Worm (Caenorhabditis elegans) whole organism, mixed stage, embryonic: Measurements from ENCODE around the gene frpr-10.

Source experiments
- M03D4.4 ChIP-seq: sonication (generic microtip); optimal IDR thresholded peaks from 2 replicates; lab custom pipeline; 2017; ENCODE audit warnings: mild to moderate bottlenecking, missing genetic modification characterization, missing compliant biosample characterization
- bed-3 ChIP-seq: fragments of 200-800 bp; sonication (Bioruptor generic); optimal IDR thresholded peaks from 3 replicates; lab custom pipeline; 2018; ENCODE audit warnings: mild to moderate bottlenecking, missing genetic modification characterization, moderate library complexity, missing compliant biosample characterization
- blmp-1 ChIP-seq: fragments of 150-350 bp; optimal IDR thresholded peaks from 2 replicates; lab custom pipeline; 2014; ENCODE audit warnings: missing biosample characterization, missing genetic modification characterization
- ceh-39 ChIP-seq: fragments of 150-350 bp; optimal IDR thresholded peaks from 2 replicates; lab custom pipeline; 2014; ENCODE audit warnings: missing biosample characterization, missing genetic modification characterization
- ceh-43 ChIP-seq: fragments of 200-800 bp; sonication (Bioruptor generic); optimal IDR thresholded peaks from 2 replicates; lab custom pipeline; 2018; ENCODE audit warnings: mild to moderate bottlenecking, missing genetic modification characterization, moderate library complexity, missing compliant biosample characterization
- ces-1 ChIP-seq: fragments of 150-350 bp; optimal IDR thresholded peaks from 2 replicates; lab custom pipeline; 2014; ENCODE audit warnings: missing biosample characterization, missing genetic modification reagents, missing genetic modification characterization
- cnd-1 ChIP-seq: fragments of 200-800 bp; sonication (Bioruptor generic); optimal IDR thresholded peaks from 2 replicates; lab custom pipeline; 2018; ENCODE audit warnings: mild to moderate bottlenecking, missing genetic modification characterization, missing compliant biosample characterization
- drap-1 ChIP-seq: fragments of 200-800 bp; sonication (Bioruptor generic); optimal IDR thresholded peaks from 3 replicates; lab custom pipeline; 2018; ENCODE audit warnings: mild to moderate bottlenecking, missing genetic modification characterization, missing compliant biosample characterization
- elt-1 ChIP-seq: sonication (generic microtip); optimal IDR thresholded peaks from 2 replicates; lab custom pipeline; 2017; ENCODE audit warnings: missing genetic modification characterization, mild to moderate bottlenecking, missing compliant biosample characterization, antibody characterized with exemption, moderate library complexity, borderline replicate concordance; ENCODE audit not compliant: insufficient read depth
- elt-3 ChIP-seq: fragments of 150-350 bp; optimal IDR thresholded peaks from 2 replicates; lab custom pipeline; 2014; ENCODE audit warnings: missing biosample characterization, missing genetic modification characterization
- flh-1 ChIP-seq: fragments of 200-800 bp; sonication (Bioruptor generic); optimal IDR thresholded peaks from 2 replicates; lab custom pipeline; 2018; ENCODE audit warnings: mild to moderate bottlenecking, missing genetic modification characterization, moderate library complexity, missing compliant biosample characterization
- ham-2 ChIP-seq: fragments of 200-800 bp; sonication (Bioruptor generic); optimal IDR thresholded peaks from 2 replicates; lab custom pipeline; 2018; ENCODE audit warnings: mild to moderate bottlenecking, missing genetic modification characterization, missing compliant biosample characterization
- hlh-1 ChIP-seq: fragments of 150-350 bp; optimal IDR thresholded peaks from 2 replicates; lab custom pipeline; 2014; ENCODE audit warnings: missing biosample characterization, missing genetic modification reagents, missing genetic modification characterization
- lin-13 ChIP-seq: fragments of 150-350 bp; optimal IDR thresholded peaks from 2 replicates; lab custom pipeline; 2014; ENCODE audit warnings: missing biosample characterization, missing genetic modification characterization
- lin-32 ChIP-seq: fragments of 200-800 bp; sonication (Bioruptor generic); optimal IDR thresholded peaks from 2 replicates; lab custom pipeline; 2018; ENCODE audit warnings: mild to moderate bottlenecking, missing genetic modification characterization, missing compliant biosample characterization
- lsy-2 ChIP-seq: fragments of 150-350 bp; optimal IDR thresholded peaks from 2 replicates; lab custom pipeline; 2014; ENCODE audit warnings: missing biosample characterization, missing genetic modification characterization
- mab-5 ChIP-seq: fragments of 150-350 bp; optimal IDR thresholded peaks from 2 replicates; lab custom pipeline; 2014; ENCODE audit warnings: missing biosample characterization, missing genetic modification characterization
- mep-1 ChIP-seq: fragments of 150-350 bp; optimal IDR thresholded peaks from 2 replicates; lab custom pipeline; 2017; ENCODE audit warnings: missing biosample characterization, missing genetic modification reagents, missing genetic modification characterization, inconsistent platforms
- mls-2 ChIP-seq: sonication (generic microtip); optimal IDR thresholded peaks from 2 replicates; lab custom pipeline; 2016; ENCODE audit warnings: mild to moderate bottlenecking, missing genetic modification characterization, moderate library complexity, missing compliant biosample characterization
- nhr-12 ChIP-seq: fragments of 150-350 bp; optimal IDR thresholded peaks from 2 replicates; lab custom pipeline; 2014; ENCODE audit warnings: missing biosample characterization, missing genetic modification characterization
- nhr-2 ChIP-seq: fragments of 150-350 bp; optimal IDR thresholded peaks from 2 replicates; lab custom pipeline; 2014; ENCODE audit warnings: missing biosample characterization, missing genetic modification characterization
- nhr-237 ChIP-seq: fragments of 150-350 bp; optimal IDR thresholded peaks from 2 replicates; lab custom pipeline; 2014; ENCODE audit warnings: missing biosample characterization, missing genetic modification characterization
- nhr-28 ChIP-seq: fragments of 150-350 bp; optimal IDR thresholded peaks from 2 replicates; lab custom pipeline; 2014; ENCODE audit warnings: missing biosample characterization, missing genetic modification characterization
- pha-4 ChIP-seq: fragments of 150-350 bp; optimal IDR thresholded peaks from 2 replicates; lab custom pipeline; 2018; ENCODE audit warnings: missing biosample characterization, missing genetic modification reagents, missing genetic modification characterization
- snpc-4 ChIP-seq: fragments of 150-350 bp; optimal IDR thresholded peaks from 2 replicates; lab custom pipeline; 2014; ENCODE audit warnings: missing biosample characterization, missing genetic modification characterization
- sptf-1 ChIP-seq: sonication (generic microtip); optimal IDR thresholded peaks from 2 replicates; lab custom pipeline; 2017; ENCODE audit warnings: mild to moderate bottlenecking, missing genetic modification characterization, moderate library complexity, missing compliant biosample characterization
- unc-120 ChIP-seq: sonication (generic microtip); optimal IDR thresholded peaks from 2 replicates; lab custom pipeline; 2017; ENCODE audit warnings: missing genetic modification characterization, missing compliant biosample characterization; ENCODE audit not compliant: poor library complexity, severe bottlenecking
- unc-39 ChIP-seq: fragments of 150-350 bp; optimal IDR thresholded peaks from 2 replicates; lab custom pipeline; 2014; ENCODE audit warnings: missing biosample characterization, missing genetic modification characterization
- unc-62 ChIP-seq: fragments of 150-350 bp; optimal IDR thresholded peaks from 2 replicates; lab custom pipeline; 2014; ENCODE audit warnings: missing biosample characterization, missing genetic modification reagents, missing genetic modification characterization
- zip-8 ChIP-seq: fragments of 150-350 bp; optimal IDR thresholded peaks from 2 replicates; lab custom pipeline; 2014; ENCODE audit warnings: missing biosample characterization, missing genetic modification characterization
- ztf-11 ChIP-seq: fragments of 150-350 bp; optimal IDR thresholded peaks from 2 replicates; lab custom pipeline; 2014; ENCODE audit warnings: missing biosample characterization, missing genetic modification characterization

Gene frpr-10

DNA sequence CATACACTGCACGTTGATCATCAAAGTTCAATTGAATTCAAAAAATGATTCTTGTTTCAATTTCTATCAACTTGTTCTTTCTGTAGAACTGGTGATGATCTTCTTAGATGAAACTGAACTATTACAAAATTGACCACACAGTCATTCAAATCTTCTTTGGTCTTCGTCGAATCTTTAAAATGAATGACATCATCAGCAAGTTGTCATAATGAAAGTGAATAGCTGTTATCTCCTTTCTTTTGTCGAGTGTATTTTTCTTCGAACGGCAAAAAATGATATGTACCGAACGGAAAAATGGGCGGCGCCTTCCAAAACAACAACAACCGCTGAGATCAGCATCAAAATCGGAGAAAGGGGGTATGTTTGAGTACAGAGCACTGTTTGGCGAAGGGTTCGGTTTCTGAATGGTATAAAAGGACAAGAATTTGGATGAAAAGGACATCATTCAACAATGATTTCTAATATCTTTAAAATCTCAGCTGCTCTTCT, 19.9 kb downstream of the frpr-10 start, which contains the start of gene ora-1:
ora-1 (plus strand) TSS at position 439 of the 489 bp plus-strand sequence.
- TF ChIP-seq snpc-4 (tag; lab: Kevin White, UChicago) (no peak), ceh-43 (no peak), elt-3 (tag; lab: Kevin White, UChicago) (no peak), pha-4 (tag; lab: Kevin White, UChicago) (no peak), lsy-2 (no peak), nhr-2 (tag; lab: Kevin White, UChicago) (no peak), lin-32 (GFP tag; lab: Kevin White, UChicago) (no peak), ham-2 (GFP tag; lab: Kevin White, UChicago) (no peak), mls-2 (no peak), flh-1 (GFP tag; lab: Kevin White, UChicago) (no peak)
- TF ChIP-seq, all 35 proteins: peak for 0

ce11 chrIV:7979588-7979987, 22.0 kb downstream of the frpr-10 start, which contains the start of gene unc-24:
Gene unc-24 (plus strand): TSS chrIV:7979870.
- TF ChIP-seq lin-32 (GFP tag; lab: Kevin White, UChicago) = no peak
- no peak for TF ChIP-seq cnd-1 (tag; lab: Kevin White, UChicago)
- no peak for TF ChIP-seq bed-3 (GFP tag; lab: Kevin White, UChicago)
- no peak for TF ChIP-seq drap-1 (GFP tag; lab: Kevin White, UChicago)
- no peak for TF ChIP-seq M03D4.4
- TF ChIP-seq flh-1 (GFP tag; lab: Kevin White, UChicago) = no peak
- TF ChIP-seq ceh-39 (tag; lab: Kevin White, UChicago) = no peak
- peak; percentile 11 for TF ChIP-seq unc-120
- TF ChIP-seq ces-1 (GFP tag; lab: Kevin White, UChicago) = peak; percentile 98
- TF ChIP-seq hlh-1 (tag; lab: Kevin White, UChicago) = no peak
- peak; percentile 22 for TF ChIP-seq unc-62 (GFP tag; lab: Kevin White, UChicago)
- no peak for TF ChIP-seq unc-39 (tag; lab: Kevin White, UChicago)
- no peak for TF ChIP-seq blmp-1 (tag; lab: Kevin White, UChicago)
- TF ChIP-seq snpc-4 (tag; lab: Kevin White, UChicago) = no peak

ce11 chrIV:7982024-7982576, 24.5 kb downstream of the frpr-10 start, which contains the start of gene arf-5:
Gene arf-5 (plus strand): TSS chrIV:7982526.
- no peak for TF ChIP-seq ceh-43
- no peak for TF ChIP-seq lin-13 (tag; lab: Kevin White, UChicago)
- TF ChIP-seq lsy-2 = peak; percentile 59
- TF ChIP-seq unc-120 = no peak
- no peak for TF ChIP-seq ham-2 (GFP tag; lab: Kevin White, UChicago)
- TF ChIP-seq ces-1 (GFP tag; lab: Kevin White, UChicago) = peak; percentile 41
- TF ChIP-seq sptf-1 (tag; lab: Kevin White, UChicago) = no peak
- TF ChIP-seq mep-1 (tag; lab: Kevin White, UChicago) = peak; percentile 40

ce11 chrIV:7983021-7983420, 25.4 kb downstream of the frpr-10 start:
- TF ChIP-seq elt-1 (tag; lab: Kevin White, UChicago) = peak; percentile 71
- no peak for TF ChIP-seq lsy-2
- TF ChIP-seq mls-2 = no peak

- TF ChIP-seq nhr-28 (tag; lab: Kevin White, UChicago) = no peak
- TF ChIP-seq unc-39 (tag; lab: Kevin White, UChicago) = no peak
- no peak for TF ChIP-seq pha-4 (tag; lab: Kevin White, UChicago)
- TF ChIP-seq elt-1 (tag; lab: Kevin White, UChicago) = no peak
- no peak for TF ChIP-seq ceh-43
- no peak for TF ChIP-seq flh-1 (GFP tag; lab: Kevin White, UChicago)
- no peak for TF ChIP-seq blmp-1 (tag; lab: Kevin White, UChicago)
- TF ChIP-seq ztf-11 (tag; lab: Kevin White, UChicago) = no peak
- TF ChIP-seq lsy-2 = no peak
- TF ChIP-seq nhr-237 (tag; lab: Kevin White, UChicago) = no peak
- no peak for TF ChIP-seq nhr-12 (tag; lab: Kevin White, UChicago)
- no peak for TF ChIP-seq sptf-1 (tag; lab: Kevin White, UChicago)
- TF ChIP-seq cnd-1 (tag; lab: Kevin White, UChicago) = no peak
- TF ChIP-seq snpc-4 (tag; lab: Kevin White, UChicago) = no peak
- TF ChIP-seq mab-5 = no peak
- TF ChIP-seq zip-8 (tag; lab: Kevin White, UChicago) = no peak
- TF ChIP-seq, all 35 proteins: peak for 0
Observed at ce11 chrIV:7983728-7984346, 26.2 kb downstream of the frpr-10 start.
